Fruit fly (Drosophila melanogaster): Measurements from ENCODE around the gene CG44532.

The CG44532 gene

DNA sequence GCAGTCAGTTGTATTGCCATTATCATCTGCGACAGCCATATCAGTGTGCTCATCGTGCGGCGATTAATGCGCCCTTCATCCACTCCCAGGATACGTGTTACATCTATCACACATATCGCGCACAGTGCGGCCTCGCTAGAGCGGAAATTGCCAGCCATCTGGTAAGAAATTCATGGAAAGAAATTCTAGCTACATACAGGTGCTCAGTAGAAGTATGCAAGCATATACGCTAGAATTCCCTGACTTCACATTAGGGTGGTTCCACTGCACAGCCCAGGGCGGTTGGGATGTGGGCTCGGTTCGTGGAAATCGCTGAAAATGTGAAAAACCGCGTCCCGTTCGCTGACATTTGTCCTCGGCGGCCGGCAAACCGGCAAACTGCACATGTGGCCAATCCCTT, 20.7 kb upstream of the CG44532 start (continued):
- TF ChIP-seq sr (GFP tag; IDR thresholded peaks at IDR 0.05), result peak; percentile 48; the same call in 1 of the 3 replicates
- peak; percentile 72 for TF ChIP-seq CG11247 (GFP tag; IDR thresholded peaks at IDR 0.05)
- TF ChIP-seq crol (GFP tag; IDR thresholded peaks at IDR 0.05), result peak; percentile 18; the same call in 1 of the 2 replicates
- peak; percentile 80 for TF ChIP-seq tgo (GFP tag; IDR thresholded peaks at IDR 0.05)
- peak; percentile 63 for TF ChIP-seq Gsc (GFP tag; IDR thresholded peaks at IDR 0.05)
- TF ChIP-seq CG12391 (tag; optimal IDR thresholded peaks at IDR 0.05), result peak; percentile 65
- no peak for TF ChIP-seq gfzf (GFP tag; optimal IDR thresholded peaks at IDR 0.05)
- TF ChIP-seq NFAT (GFP tag; IDR thresholded peaks at IDR 0.05), result peak; percentile 75
- no peak for TF ChIP-seq CG34224 (GFP tag; IDR thresholded peaks at IDR 0.05; ENCODE audit: partially characterized antibody)
- 0 out of 3 replicates have a peak, but pooled peaks have one; percentile 44 for TF ChIP-seq C15 (GFP tag; IDR thresholded peaks at IDR 0.05)
- TF ChIP-seq ranshi (GFP tag; IDR thresholded peaks at IDR 0.05), result peak; percentile 85
- peak; percentile 62 for TF ChIP-seq MBD-R2 (GFP tag; IDR thresholded peaks at IDR 0.05)
- TF ChIP-seq CG14050 (GFP tag; IDR thresholded peaks at IDR 0.05), result peak; percentile 75
- peak; percentile 69 for TF ChIP-seq unpg (GFP tag; optimal IDR thresholded peaks at IDR 0.05)
- peak; percentile 71 for TF ChIP-seq B-H1 (GFP tag; IDR thresholded peaks at IDR 0.05)
- peak; percentile 33 for TF ChIP-seq mirr (GFP tag; optimal IDR thresholded peaks at IDR 0.05)
- TF ChIP-seq CG18764 (GFP tag; optimal IDR thresholded peaks at IDR 0.05), result peak; percentile 13
- TF ChIP-seq CG9817 (tag; optimal IDR thresholded peaks at IDR 0.05), result peak; percentile 51
- TF ChIP-seq slp2 (GFP tag; optimal IDR thresholded peaks at IDR 0.05), result peak; percentile 58
- no peak for TF ChIP-seq pfk (GFP tag; optimal IDR thresholded peaks at IDR 0.05)
- peak; percentile 85 for TF ChIP-seq CG4404 (GFP tag; IDR thresholded peaks at IDR 0.05)
- no peak for TF ChIP-seq lab (GFP tag; optimal IDR thresholded peaks at IDR 0.05)
- TF ChIP-seq CG8944 (GFP tag; optimal IDR thresholded peaks at IDR 0.05), result peak; percentile 79
- TF ChIP-seq repo (GFP tag; optimal IDR thresholded peaks at IDR 0.05), result peak; percentile 78
- TF ChIP-seq CG17385 (GFP tag; optimal IDR thresholded peaks at IDR 0.05), result no peak
- TF ChIP-seq h (optimal IDR thresholded peaks at IDR 0.05), result no peak
- TF ChIP-seq CG7786 (GFP tag; optimal IDR thresholded peaks at IDR 0.05), result peak; percentile 76
- peak; percentile 80 for TF ChIP-seq E2f1 (GFP tag; IDR thresholded peaks at IDR 0.05)
- no peak for TF ChIP-seq eyg (GFP tag; optimal IDR thresholded peaks at IDR 0.05)
- TF ChIP-seq CG14441 (GFP tag; IDR thresholded peaks at IDR 0.05), result peak; percentile 86
- peak; percentile 60 for TF ChIP-seq CG10543 (GFP tag; optimal IDR thresholded peaks at IDR 0.05)
- TF ChIP-seq CG18476 (GFP tag; optimal IDR thresholded peaks at IDR 0.05), result peak; percentile 39
- no peak for TF ChIP-seq Doc3 (GFP tag; IDR thresholded peaks at IDR 0.05; ENCODE audit: partially characterized antibody)
- TF ChIP-seq Dip2 (GFP tag; IDR thresholded peaks at IDR 0.05), result no peak
- peak; percentile 78 for TF ChIP-seq Dbx (GFP tag; IDR thresholded peaks at IDR 0.05)
- peak; percentile 88 for TF ChIP-seq CG14667 (GFP tag; IDR thresholded peaks at IDR 0.05)
- TF ChIP-seq CG14965 (GFP tag; optimal IDR thresholded peaks at IDR 0.05; ENCODE audit: borderline replicate concordance), result no peak
- TF ChIP-seq lola (GFP tag; optimal IDR thresholded peaks at IDR 0.05), result peak in 1 of 3 experiments; percentile 67
- TF ChIP-seq ato (GFP tag; IDR thresholded peaks at IDR 0.05; ENCODE audit: partially characterized antibody), result no peak
- TF ChIP-seq al (GFP tag; IDR thresholded peaks at IDR 0.05), result peak; percentile 55
- TF ChIP-seq Nf-YA (GFP tag; IDR thresholded peaks at IDR 0.05), result peak; percentile 49
- TF ChIP-seq CG12942 (GFP tag; optimal IDR thresholded peaks at IDR 0.05), result peak; percentile 49
- TF ChIP-seq en (GFP tag; optimal IDR thresholded peaks at IDR 0.05), result no peak
- TF ChIP-seq Bgb (GFP tag; IDR thresholded peaks at IDR 0.05; ENCODE audit: partially characterized antibody), result no peak
- TF ChIP-seq Xrp1 (GFP tag; IDR thresholded peaks at IDR 0.05), result peak; percentile 93
- peak; percentile 92 for TF ChIP-seq Ets65A (GFP tag)
- TF ChIP-seq hbn (GFP tag; IDR thresholded peaks at IDR 0.05; ENCODE audit: partially characterized antibody), result no peak
- peak; percentile 42 for TF ChIP-seq Usf (GFP tag; optimal IDR thresholded peaks at IDR 0.05)
- peak; percentile 34 for TF ChIP-seq CG12104 (GFP tag; optimal IDR thresholded peaks at IDR 0.05)
- peak; percentile 66 for TF ChIP-seq gcm (GFP tag; optimal IDR thresholded peaks at IDR 0.05)
- TF ChIP-seq Sin3A (optimal IDR thresholded peaks at IDR 0.05), result no peak
- peak; percentile 78 for TF ChIP-seq CG2678 (tag; optimal IDR thresholded peaks at IDR 0.05)
